Worm (Caenorhabditis elegans) whole organism, L2 larva: Measurements from ENCODE around the gene dos-2.

ENCODE experiments used
- C34F6.9 ChIP-seq: fragments of 150-350 bp; optimal IDR thresholded peaks from 2 replicates; lab custom pipeline; 2014; ENCODE audit warnings: missing biosample characterization, missing genetic modification characterization
- F13H6.1 ChIP-seq: sonication (generic microtip); optimal IDR thresholded peaks from 2 replicates; lab custom pipeline; 2016; ENCODE audit warnings: missing genetic modification characterization, missing compliant biosample characterization
- ZK546.5 ChIP-seq: sonication (generic microtip); optimal IDR thresholded peaks from 2 replicates; lab custom pipeline; 2017; ENCODE audit warnings: missing biosample characterization, missing genetic modification characterization
- aly-2 ChIP-seq: fragments of 150-350 bp; optimal IDR thresholded peaks from 2 replicates; lab custom pipeline; 2014; ENCODE audit warnings: missing biosample characterization, missing genetic modification characterization
- blmp-1 ChIP-seq: sonication (generic microtip); optimal IDR thresholded peaks from 2 replicates; lab custom pipeline; 2017; ENCODE audit warnings: missing genetic modification characterization, mild to moderate bottlenecking, missing compliant biosample characterization, antibody characterized with exemption, moderate library complexity; ENCODE audit not compliant: insufficient read depth
- crh-2 ChIP-seq: sonication (generic microtip); optimal IDR thresholded peaks from 2 replicates; lab custom pipeline; 2017; ENCODE audit warnings: missing biosample characterization, missing genetic modification characterization
- elt-1 ChIP-seq: fragments of 150-350 bp; optimal IDR thresholded peaks from 2 replicates; lab custom pipeline; 2014; ENCODE audit warnings: missing biosample characterization, missing genetic modification characterization
- fos-1 ChIP-seq: fragments of 150-350 bp; optimal IDR thresholded peaks from 2 replicates; lab custom pipeline; 2014; ENCODE audit warnings: missing biosample characterization, missing genetic modification characterization
- gmeb-1 ChIP-seq: fragments of 150-350 bp; optimal IDR thresholded peaks from 2 replicates; lab custom pipeline; 2014; ENCODE audit warnings: missing biosample characterization, missing genetic modification characterization
- lin-39 ChIP-seq: fragments of 150-350 bp; optimal IDR thresholded peaks from 2 replicates; lab custom pipeline; 2014; ENCODE audit warnings: missing biosample characterization, missing genetic modification reagents, missing genetic modification characterization
- lsy-2 ChIP-seq, 2 experiments: fragments of 150-350 bp in 1 of 2; sonication (generic microtip) in 1 of 2; optimal IDR thresholded peaks; 2 replicates each; lab custom pipeline; 2014 to 2017; ENCODE audit warnings: missing biosample characterization in 2 of 2, missing genetic modification characterization in 2 of 2
- mab-5 ChIP-seq: fragments of 150-350 bp; optimal IDR thresholded peaks from 2 replicates; lab custom pipeline; 2014; ENCODE audit warnings: missing biosample characterization, missing genetic modification characterization
- mbf-1 ChIP-seq: sonication (generic microtip); optimal IDR thresholded peaks from 2 replicates; lab custom pipeline; 2017; ENCODE audit warnings: missing biosample characterization, missing genetic modification characterization
- nhr-10 ChIP-seq: sonication (generic microtip); optimal IDR thresholded peaks from 2 replicates; lab custom pipeline; 2017; ENCODE audit warnings: missing biosample characterization, missing genetic modification characterization
- nhr-129 ChIP-seq: fragments of 150-350 bp; optimal IDR thresholded peaks from 2 replicates; lab custom pipeline; 2014; ENCODE audit warnings: missing biosample characterization, missing genetic modification characterization
- nhr-21 ChIP-seq: fragments of 150-350 bp; optimal IDR thresholded peaks from 2 replicates; lab custom pipeline; 2014; ENCODE audit warnings: missing biosample characterization, missing genetic modification characterization
- nhr-23 ChIP-seq: fragments of 150-350 bp; optimal IDR thresholded peaks from 2 replicates; lab custom pipeline; 2014; ENCODE audit warnings: missing biosample characterization, missing genetic modification reagents, missing genetic modification characterization
- nhr-237 ChIP-seq: fragments of 150-350 bp; optimal IDR thresholded peaks from 2 replicates; lab custom pipeline; 2014; ENCODE audit warnings: missing biosample characterization, missing genetic modification characterization
- nhr-6 ChIP-seq: fragments of 150-350 bp; optimal IDR thresholded peaks from 2 replicates; lab custom pipeline; 2014; ENCODE audit warnings: missing biosample characterization, missing genetic modification characterization
- sem-4 ChIP-seq: fragments of 150-350 bp; optimal IDR thresholded peaks from 2 replicates; lab custom pipeline; 2014; ENCODE audit warnings: missing biosample characterization, missing genetic modification reagents, missing genetic modification characterization
- sma-3 ChIP-seq: sonication (generic microtip); optimal IDR thresholded peaks from 2 replicates; lab custom pipeline; 2016; ENCODE audit warnings: missing genetic modification reagents, missing genetic modification characterization, missing compliant biosample characterization
- sma-9 ChIP-seq, 2 experiments: fragments of 150-350 bp in 1 of 2; sonication (generic microtip) in 1 of 2; optimal IDR thresholded peaks; 2 replicates each; lab custom pipeline; 2014 to 2016; ENCODE audit warnings: missing genetic modification characterization in 2 of 2, mild to moderate bottlenecking in 1 of 2, missing biosample characterization in 1 of 2, missing compliant biosample characterization in 1 of 2, missing genetic modification reagents in 1 of 2, moderate library complexity in 1 of 2
- snpc-4 ChIP-seq: fragments of 150-350 bp; optimal IDR thresholded peaks from 2 replicates; lab custom pipeline; 2014; ENCODE audit warnings: missing biosample characterization, missing genetic modification characterization
- unc-39 ChIP-seq: fragments of 150-350 bp; optimal IDR thresholded peaks from 2 replicates; lab custom pipeline; 2014; ENCODE audit warnings: missing biosample characterization, missing genetic modification characterization
- unc-55 ChIP-seq: fragments of 150-350 bp; sonication (generic microtip); optimal IDR thresholded peaks from 3 replicates; lab custom pipeline; 2014; ENCODE audit warnings: missing biosample characterization, missing genetic modification reagents, missing genetic modification characterization
- unc-62 ChIP-seq: fragments of 150-350 bp; optimal IDR thresholded peaks from 2 replicates; lab custom pipeline; 2014; ENCODE audit warnings: missing biosample characterization, missing genetic modification reagents, missing genetic modification characterization
- zag-1 ChIP-seq: fragments of 150-350 bp; optimal IDR thresholded peaks from 2 replicates; lab custom pipeline; 2014; ENCODE audit warnings: missing biosample characterization, missing genetic modification characterization
- ztf-1 ChIP-seq: fragments of 200-800 bp; sonication (Bioruptor generic); conservative IDR thresholded peaks from 2 replicates; pipeline ENCODE4 v1.3.6; 2022; ENCODE audit warnings: missing genetic modification characterization, missing compliant biosample characterization
- ztf-11 ChIP-seq: sonication (generic microtip); optimal IDR thresholded peaks from 2 replicates; lab custom pipeline; 2017; ENCODE audit warnings: missing biosample characterization, missing genetic modification characterization
- ztf-4 ChIP-seq: fragments of 150-350 bp; optimal IDR thresholded peaks from 2 replicates; lab custom pipeline; 2014; ENCODE audit warnings: missing biosample characterization, missing genetic modification characterization

The dos-2 gene

ce11 chrII:3952368-3952767, 23.7 kb upstream of the dos-2 start:
- peak; percentile 8 for TF ChIP-seq nhr-129 (tag; lab: Kevin White, UChicago)
- TF ChIP-seq snpc-4 (tag; lab: Kevin White, UChicago), result no peak

DNA sequence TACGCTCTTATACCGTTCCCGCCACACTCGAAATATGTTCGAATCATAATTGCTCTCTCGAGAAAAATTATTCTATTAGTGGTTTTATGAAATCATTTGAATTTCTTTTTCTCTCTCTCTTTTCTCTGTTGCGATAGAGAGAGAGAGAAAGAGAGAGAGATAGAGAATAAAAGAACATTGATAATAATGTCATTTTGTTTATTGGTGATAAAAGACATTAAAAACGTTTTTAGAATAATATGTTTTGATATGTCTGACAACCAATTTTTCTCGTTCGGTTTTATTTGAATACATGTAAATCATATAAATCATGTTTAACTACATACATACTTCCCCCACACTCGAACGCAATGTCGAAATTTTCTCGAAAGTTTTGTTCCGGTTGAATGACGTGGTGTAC, 23.1 kb upstream of the dos-2 start:
- TF ChIP-seq nhr-237 (tag; lab: Kevin White, UChicago) (no peak), unc-55 (GFP tag; lab: Kevin White, UChicago) (peak; percentile 32), unc-39 (tag; lab: Kevin White, UChicago) (no peak), sma-3 (GFP tag; lab: Kevin White, UChicago) (peak; percentile 35), fos-1 (tag; lab: Kevin White, UChicago) (peak; percentile 37), crh-2 (peak; percentile 53), sma-9 (GFP tag; optimal IDR thresholded peaks at IDR 0.05; lab: Kevin White, UChicago) (no peak), sma-9 (tag; optimal IDR thresholded peaks at IDR 0.05; lab: Kevin White, UChicago) (no peak), lsy-2 (tag; optimal IDR thresholded peaks at IDR 0.05; lab: Kevin White, UChicago) (peak in 1 of 2 experiments; percentile 11), F13H6.1 (tag; lab: Kevin White, UChicago) (no peak), unc-62 (no peak), zag-1 (no peak)

DNA sequence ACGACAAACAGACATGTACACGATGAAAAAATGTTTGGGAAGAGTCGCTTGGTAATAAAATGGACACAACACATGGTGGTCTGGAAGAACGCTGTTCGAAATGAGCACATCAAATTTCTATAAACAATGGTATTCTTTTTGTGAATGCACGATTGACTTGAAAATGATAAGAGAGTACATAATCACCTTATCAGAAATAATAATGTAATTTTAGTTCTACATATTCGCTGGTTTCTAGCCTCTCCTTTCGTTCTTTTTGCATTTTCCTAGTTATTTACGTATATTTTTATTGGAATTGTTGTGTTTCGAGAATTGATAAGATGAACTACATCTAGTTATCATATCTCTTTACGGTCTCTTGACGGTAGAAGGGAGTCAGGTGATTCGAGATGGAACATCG, 22.0 kb upstream of the dos-2 start:
- TF ChIP-seq nhr-10, result no peak
- TF ChIP-seq fos-1 (tag; lab: Kevin White, UChicago), result peak; percentile 70
- TF ChIP-seq sma-3 (GFP tag; lab: Kevin White, UChicago), result peak; percentile 1
- TF ChIP-seq, all 48 proteins: peak for 2

DNA sequence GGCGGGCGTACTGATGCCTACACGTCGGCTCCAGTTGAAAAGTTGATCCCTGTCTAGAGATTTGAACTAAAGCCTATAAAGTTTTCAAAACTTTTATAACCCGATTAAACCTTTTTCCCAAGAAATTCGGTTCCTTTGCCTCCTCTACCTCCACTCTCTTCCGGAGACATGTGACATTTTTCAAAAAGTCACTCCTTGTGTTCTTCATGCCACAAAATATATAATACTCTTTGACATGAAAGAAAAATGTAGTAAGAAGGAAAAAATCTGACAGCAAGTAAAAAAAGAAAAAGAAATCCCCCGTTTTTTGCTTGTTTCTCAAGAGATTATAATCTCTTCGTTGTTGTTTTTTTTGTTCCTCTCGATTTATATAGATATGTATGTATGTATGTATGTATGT, 21.2 kb upstream of the dos-2 start:
- TF ChIP-seq unc-55 (GFP tag; lab: Kevin White, UChicago) (peak; percentile 19), C34F6.9 (peak; percentile 41), fos-1 (tag; lab: Kevin White, UChicago) (no peak)

DNA sequence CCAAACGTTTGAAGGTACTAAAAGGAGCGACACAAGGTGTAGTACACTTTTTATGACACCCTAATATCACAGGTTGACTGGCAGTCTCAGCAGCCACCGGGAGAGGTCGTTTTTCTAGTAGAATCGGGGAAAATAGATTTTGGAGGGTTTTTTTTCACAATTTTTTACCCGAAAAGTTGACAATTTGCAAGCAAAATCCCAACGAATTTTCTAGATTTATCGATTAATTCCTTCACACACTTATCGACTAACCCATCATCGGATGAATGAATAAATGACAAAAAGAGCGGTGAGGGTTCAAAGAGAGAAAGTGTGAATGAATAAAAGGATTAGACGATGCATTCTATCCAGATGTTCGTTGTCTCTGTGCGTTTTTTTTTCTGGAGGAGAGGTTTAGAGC, 20.1 kb upstream of the dos-2 start:
- no peak for TF ChIP-seq mbf-1 (tag; lab: Kevin White, UChicago)
- TF ChIP-seq sma-9 (GFP tag; optimal IDR thresholded peaks at IDR 0.05; lab: Kevin White, UChicago), result peak; percentile 24
- no peak for TF ChIP-seq sma-9 (tag; optimal IDR thresholded peaks at IDR 0.05; lab: Kevin White, UChicago)
- no peak for TF ChIP-seq ztf-11 (tag; lab: Kevin White, UChicago)
- TF ChIP-seq unc-55 (GFP tag; lab: Kevin White, UChicago), result peak; percentile 41

DNA sequence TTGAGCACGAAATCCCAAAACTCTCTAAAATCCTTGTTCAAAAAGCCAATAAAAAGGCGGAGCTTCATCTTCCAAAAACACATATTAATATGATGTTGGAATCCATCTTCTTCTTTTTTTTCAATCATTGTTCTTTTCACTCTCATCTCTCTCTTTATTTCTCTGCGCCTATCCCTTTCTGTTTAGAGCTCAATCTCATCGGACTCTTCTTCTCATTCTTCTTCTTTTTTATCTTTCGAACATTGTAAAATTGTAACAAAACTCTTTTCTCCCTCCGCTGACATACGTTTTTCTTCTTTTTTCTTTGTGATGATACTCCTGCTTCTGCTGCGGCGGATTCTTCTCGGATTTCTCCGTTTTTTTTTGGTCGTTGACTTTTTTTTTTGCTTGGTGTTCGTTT, 19.3 kb upstream of the dos-2 start:
- TF ChIP-seq ztf-1 (no peak), zag-1 (peak; percentile 6), ztf-4 (tag; lab: Kevin White, UChicago) (no peak), nhr-23 (tag; lab: Kevin White, UChicago) (no peak), sem-4 (tag; lab: Kevin White, UChicago) (peak; percentile 66), sma-9 (GFP tag; optimal IDR thresholded peaks at IDR 0.05; lab: Kevin White, UChicago) (peak; percentile 44), sma-9 (tag; optimal IDR thresholded peaks at IDR 0.05; lab: Kevin White, UChicago) (no peak), F13H6.1 (tag; lab: Kevin White, UChicago) (peak; percentile 47), mab-5 (tag; lab: Kevin White, UChicago) (peak; percentile 14), nhr-6 (tag; lab: Kevin White, UChicago) (no peak), crh-2 (peak; percentile 5), lsy-2 (tag; optimal IDR thresholded peaks at IDR 0.05; lab: Kevin White, UChicago) (peak in 1 of 2 experiments; percentile 50), unc-55 (GFP tag; lab: Kevin White, UChicago) (peak; percentile 27), C34F6.9 (peak; percentile 76), ztf-11 (tag; lab: Kevin White, UChicago) (no peak)

DNA sequence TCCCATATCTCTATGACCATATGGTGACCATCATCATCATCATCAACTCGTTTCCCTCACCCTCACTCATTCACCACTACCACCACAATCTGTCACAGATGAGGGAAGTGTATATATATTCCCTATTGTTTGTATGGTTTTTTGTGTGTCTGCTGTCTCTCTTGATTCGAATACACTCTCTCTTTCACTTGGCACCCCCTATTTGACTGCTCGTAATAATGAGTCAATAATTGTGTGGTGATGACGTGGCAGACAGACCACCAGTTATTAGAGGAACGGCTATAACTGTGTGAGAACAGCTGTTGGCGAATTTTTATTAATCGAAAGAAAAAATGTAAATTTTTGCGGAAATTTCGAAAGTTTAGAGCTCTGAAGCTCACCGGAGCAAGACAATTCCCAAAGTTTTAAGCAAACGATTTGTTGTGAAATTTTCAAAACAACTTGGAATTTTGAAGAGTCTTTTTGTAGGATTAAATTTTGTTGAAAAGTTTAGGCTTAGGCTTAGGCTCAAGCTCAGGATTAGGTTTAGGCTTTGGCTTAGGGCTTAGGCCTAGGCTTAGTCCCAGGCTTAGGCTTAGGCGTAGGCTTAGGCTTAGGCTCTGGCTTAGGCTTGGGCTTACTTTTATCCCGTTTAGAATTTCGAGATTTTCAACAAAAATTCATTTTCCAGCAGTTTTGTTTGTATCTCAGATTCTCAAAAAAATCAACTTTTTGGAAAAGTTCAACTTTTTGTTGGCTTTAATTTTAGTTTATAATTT, 18.4 kb upstream of the dos-2 start:
- TF ChIP-seq sma-9 (GFP tag; optimal IDR thresholded peaks at IDR 0.05; lab: Kevin White, UChicago), result no peak
- TF ChIP-seq sma-9 (tag; optimal IDR thresholded peaks at IDR 0.05; lab: Kevin White, UChicago), result no peak
- no peak for TF ChIP-seq lin-39
- no peak for TF ChIP-seq elt-1 (tag; lab: Kevin White, UChicago)
- no peak for TF ChIP-seq ztf-11 (tag; lab: Kevin White, UChicago)
- TF ChIP-seq mab-5 (tag; lab: Kevin White, UChicago), result no peak
- TF ChIP-seq unc-39 (tag; lab: Kevin White, UChicago), result no peak
- peak; percentile 5 for TF ChIP-seq gmeb-1 (tag; lab: Kevin White, UChicago)
- no peak for TF ChIP-seq aly-2 (tag; lab: Kevin White, UChicago)
- no peak for TF ChIP-seq unc-55 (GFP tag; lab: Kevin White, UChicago)
- TF ChIP-seq snpc-4 (tag; lab: Kevin White, UChicago), result no peak
- TF ChIP-seq blmp-1, result no peak
- no peak for TF ChIP-seq nhr-21 (tag; lab: Kevin White, UChicago)
- peak; percentile 61 for TF ChIP-seq crh-2
- TF ChIP-seq ZK546.5 (tag; lab: Kevin White, UChicago), result no peak
- TF ChIP-seq ztf-4 (tag; lab: Kevin White, UChicago), result no peak
